Fruit fly (Drosophila melanogaster) whole organism: ENCODE results near the gene CG10958.

Experiments
- CG8478 ChIP-seq: fragments of >200 bp; optimal IDR thresholded peaks from 2 replicates; lab custom pipeline; 2018; ENCODE audit warnings: inconsistent platforms
- Dll ChIP-seq: fragments of >200 bp; optimal IDR thresholded peaks from 2 replicates; lab custom pipeline; 2017
- EcR ChIP-seq, 2 experiments: fragments of >200 bp; optimal IDR thresholded peaks; 2 replicates each; lab custom pipeline; 2017; ENCODE audit warnings: missing biosample characterization in 2 of 2, missing genetic modification characterization in 2 of 2, missing genetic modification reagents in 2 of 2
- pan ChIP-seq: fragments of >200 bp; optimal IDR thresholded peaks from 2 replicates; lab custom pipeline; 2017
- psq ChIP-seq: fragments of >200 bp; optimal IDR thresholded peaks from 2 replicates; lab custom pipeline; 2017
- usp ChIP-seq: fragments of >200 bp; optimal IDR thresholded peaks from 2 replicates; lab custom pipeline; 2017; ENCODE audit warnings: missing biosample characterization, missing genetic modification characterization, mixed read lengths

- no peak for TF ChIP-seq CG8478
- no peak for TF ChIP-seq psq (lab: Kevin White, UChicago)
- TF ChIP-seq EcR (GFP tag; optimal IDR thresholded peaks at IDR 0.05; lab: Kevin White, UChicago): no peak
- TF ChIP-seq usp: no peak
- TF ChIP-seq pan: no peak
- no peak for TF ChIP-seq Dll (lab: Kevin White, UChicago)
Measured at dm6 chrX:8107936-8108335, 24.1 kb upstream of the CG10958 start.
